Worm (Caenorhabditis elegans) whole organism, young adult: ENCODE data around the gene vap-1.

Experiments used
- F55B11.4 ChIP-seq: sonication (generic microtip); optimal IDR thresholded peaks from 2 replicates; lab custom pipeline; 2016; ENCODE audit warnings: missing compliant biosample characterization, missing genetic modification characterization, borderline replicate concordance; ENCODE audit not compliant: insufficient read depth
- ama-1 ChIP-seq, 3 experiments: fragments of 150-350 bp in 1 of 3; sonication (generic microtip) in 2 of 3; optimal IDR thresholded peaks; 2 replicates each; lab custom pipeline; 2014 to 2018; ENCODE audit warnings: missing biosample characterization in 2 of 3, missing genetic modification characterization in 2 of 3, missing genetic modification reagents in 2 of 3
- atf-7 ChIP-seq: sonication (generic microtip); optimal IDR thresholded peaks from 2 replicates; lab custom pipeline; 2017; ENCODE audit warnings: mild to moderate bottlenecking, missing genetic modification characterization, missing compliant biosample characterization
- cebp-1 ChIP-seq, 2 experiments: fragments of 200-800 bp in 1 of 2; sonication (Bioruptor generic) in 1 of 2; sonication (generic microtip) in 1 of 2; IDR thresholded peaks in 1 of 2; optimal IDR thresholded peaks in 1 of 2; 2 replicates each; pipeline versions ENCODE4 v1.3.6 to Lab custom; 2017 to 2022; ENCODE audit warnings: missing compliant biosample characterization in 2 of 2, missing genetic modification characterization in 2 of 2, mild to moderate bottlenecking in 1 of 2, missing genetic modification reagents in 1 of 2, moderate library complexity in 1 of 2
- dpl-1 ChIP-seq: fragments of 150-350 bp; optimal IDR thresholded peaks from 2 replicates; lab custom pipeline; 2014; ENCODE audit warnings: missing biosample characterization, missing genetic modification reagents, missing genetic modification characterization
- hlh-26 ChIP-seq: fragments of 200-800 bp; sonication (Bioruptor generic); conservative IDR thresholded peaks from 2 replicates; pipeline ENCODE4 v1.3.6; 2022; ENCODE audit warnings: missing genetic modification reagents, missing genetic modification characterization, missing compliant biosample characterization
- lin-35 ChIP-seq, 3 experiments: fragments of 150-350 bp in 2 of 3; sonication (generic microtip) in 1 of 3; optimal IDR thresholded peaks; 2 replicates each; lab custom pipeline; 2014 to 2018; ENCODE audit warnings: missing biosample characterization in 3 of 3, missing genetic modification characterization in 3 of 3, missing genetic modification reagents in 3 of 3
- madf-3 ChIP-seq: fragments of 200-800 bp; sonication (Bioruptor generic); IDR thresholded peaks from 2 replicates; pipeline ENCODE4 v1.3.6; 2022; ENCODE audit warnings: missing genetic modification reagents, missing genetic modification characterization, missing compliant biosample characterization
- pha-4 ChIP-seq: fragments of 150-350 bp; sonication (generic microtip); optimal IDR thresholded peaks from 2 replicates; lab custom pipeline; 2014; ENCODE audit warnings: missing biosample characterization, missing genetic modification reagents, missing genetic modification characterization
- rec-8 ChIP-seq, 2 experiments: sonication (generic microtip); optimal IDR thresholded peaks; 2 replicates each; lab custom pipeline; 2016; ENCODE audit warnings: mild to moderate bottlenecking in 2 of 2, missing genetic modification characterization in 2 of 2, missing genetic modification reagents in 2 of 2, missing genotype in 2 of 2, missing biosample characterization in 1 of 2, missing compliant biosample characterization in 1 of 2, moderate library complexity in 1 of 2
- snpc-4 ChIP-seq, 5 experiments: fragments of 150-350 bp in 1 of 5; sonication (generic microtip) in 4 of 5; optimal IDR thresholded peaks; 2 replicates each; lab custom pipeline; 2014 to 2018; ENCODE audit warnings: missing genetic modification characterization in 5 of 5, missing biosample characterization in 3 of 5, antibody characterized with exemption in 2 of 5, mild to moderate bottlenecking in 2 of 5, missing compliant biosample characterization in 2 of 5, missing genotype in 2 of 5, moderate library complexity in 2 of 5, missing genetic modification reagents in 1 of 5
- unc-62 ChIP-seq: fragments of 150-350 bp; optimal IDR thresholded peaks from 2 replicates; lab custom pipeline; 2014; ENCODE audit warnings: missing biosample characterization, missing genetic modification reagents, missing genetic modification characterization
- ztf-22 ChIP-seq: fragments of 200-800 bp; sonication (Bioruptor generic); optimal IDR thresholded peaks from 2 replicates; lab custom pipeline; 2018; ENCODE audit warnings: mild to moderate bottlenecking, missing genetic modification characterization, moderate library complexity, missing compliant biosample characterization

DNA sequence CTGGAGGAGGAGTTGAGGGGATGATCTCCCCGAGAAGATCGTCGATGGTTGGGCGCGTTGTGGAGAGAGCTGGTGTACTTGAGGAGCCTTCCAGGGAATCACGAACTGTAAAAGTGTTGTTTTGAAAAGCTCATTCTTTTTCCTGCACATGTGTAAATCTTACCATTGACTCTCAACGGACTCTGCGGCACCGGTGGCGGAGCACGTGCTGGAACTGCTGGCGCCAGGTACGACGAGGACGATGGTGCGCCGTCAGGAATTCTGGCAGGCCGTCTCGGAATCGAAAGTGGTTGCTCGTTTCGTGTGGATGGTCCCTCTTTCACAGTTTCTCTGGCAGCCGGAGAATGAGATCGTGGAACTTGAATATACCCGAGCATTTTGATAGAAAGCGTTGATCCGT lies 12.0 kb downstream of the vap-1 start:
- TF ChIP-seq dpl-1 (GFP tag; lab: Kevin White, UChicago) (no peak), atf-7 (tag; lab: Kevin White, UChicago) (no peak), cebp-1 (GFP tag; IDR thresholded peaks at IDR 0.05; lab: Robert Waterston, UW) (no peak), cebp-1 (tag; optimal IDR thresholded peaks at IDR 0.05; lab: Kevin White, UChicago) (no peak), F55B11.4 (tag; lab: Kevin White, UChicago) (no peak), rec-8 (tag; optimal IDR thresholded peaks at IDR 0.05; lab: Kevin White, UChicago) (no peak), hlh-26 (GFP tag; lab: Robert Waterston, UW) (no peak), lin-35 (GFP tag; optimal IDR thresholded peaks at IDR 0.05; lab: Kevin White, UChicago) (no peak), ama-1 (optimal IDR thresholded peaks at IDR 0.05; lab: Kevin White, UChicago) (no peak), ama-1 (GFP tag; optimal IDR thresholded peaks at IDR 0.05; lab: Kevin White, UChicago) (no peak), snpc-4 (GFP tag; optimal IDR thresholded peaks at IDR 0.05; lab: Kevin White, UChicago) (no peak), snpc-4 (tag; optimal IDR thresholded peaks at IDR 0.05; lab: Kevin White, UChicago) (no peak), ztf-22 (GFP tag; lab: Kevin White, UChicago) (no peak), unc-62 (no peak), madf-3 (no peak), pha-4 (tag; lab: Kevin White, UChicago) (no peak)
